Worm (Caenorhabditis elegans): ENCODE measurements around the gene F47E1.20.
A peak's percentile ranks its signal among the peaks of the same experiment; 100 is the strongest.

F47E1.20 gene

ce11 chrX:9069070-9069469 is 20.3 kb downstream of the F47E1.20 start:
- TF ChIP-seq nhr-102 (tag; optimal IDR thresholded peaks at IDR 0.05) (no peak), hif-1 (tag; optimal IDR thresholded peaks at IDR 0.05) (no peak), rbr-2 (tag; optimal IDR thresholded peaks at IDR 0.05) (no peak), daf-16 (GFP tag; optimal IDR thresholded peaks at IDR 0.05) (peak in 1 of 2 experiments; percentile 0), daf-16 (tag; optimal IDR thresholded peaks at IDR 0.05) (no peak), set-16 (GFP tag; IDR thresholded peaks at IDR 0.05) (no peak), hlh-11 (tag; optimal IDR thresholded peaks at IDR 0.05) (peak; percentile 0), unc-62 (GFP tag; optimal IDR thresholded peaks at IDR 0.05 in 1 of 2) (peak in 1 of 2 experiments; percentile 91), unc-62 (tag; optimal IDR thresholded peaks at IDR 0.05) (no peak)

ce11 chrX:9074497-9074896 is 25.7 kb downstream of the F47E1.20 start:
- TF ChIP-seq ama-1 (optimal IDR thresholded peaks at IDR 0.05) (no peak), dmd-8 (GFP tag; IDR thresholded peaks at IDR 0.05) (no peak), mxl-3 (GFP tag; optimal IDR thresholded peaks at IDR 0.05) (no peak), Y105C5A.15 (GFP tag; IDR thresholded peaks at IDR 0.05) (0 out of 2 replicates have a peak, but pooled peaks have one; percentile 59), unc-62 (GFP tag; optimal IDR thresholded peaks at IDR 0.05 in 1 of 2) (no peak), unc-62 (tag; optimal IDR thresholded peaks at IDR 0.05) (no peak), D1046.2 (GFP tag; IDR thresholded peaks at IDR 0.05) (no peak), mes-2 (tag; optimal IDR thresholded peaks at IDR 0.05; ENCODE audit: poor library complexity, severe bottlenecking) (peak; percentile 0), nhr-102 (tag; optimal IDR thresholded peaks at IDR 0.05) (no peak), saeg-2 (GFP tag; IDR thresholded peaks at IDR 0.05) (no peak), mep-1 (tag; optimal IDR thresholded peaks at IDR 0.05) (no peak), lir-3 (tag; optimal IDR thresholded peaks at IDR 0.05) (no peak), unc-130 (GFP tag; optimal IDR thresholded peaks at IDR 0.05) (no peak), mdt-29 (GFP tag; IDR thresholded peaks at IDR 0.05) (no peak), daf-16 (GFP tag; optimal IDR thresholded peaks at IDR 0.05) (no peak), daf-16 (tag; optimal IDR thresholded peaks at IDR 0.05) (peak; percentile 30), Y48G9A.11 (GFP tag; IDR thresholded peaks at IDR 0.05) (no peak), madf-9 (GFP tag; conservative IDR thresholded peaks at IDR 0.05) (0 out of 2 replicates have a peak, but pooled peaks have one; percentile 11), nhr-77 (tag; optimal IDR thresholded peaks at IDR 0.05) (no peak), dpl-1 (GFP tag; optimal IDR thresholded peaks at IDR 0.05) (no peak), nhr-6 (tag; optimal IDR thresholded peaks at IDR 0.05) (no peak), nhr-41 (GFP tag; IDR thresholded peaks at IDR 0.05) (no peak), dmd-6 (GFP tag; IDR thresholded peaks at IDR 0.05) (no peak)

ce11 chrX:9076886-9077285 is 28.1 kb downstream of the F47E1.20 start, which contains the start of gene F47E1.1:
F47E1.1 (plus strand) TSS chrX:9077186.
- TF ChIP-seq unc-130 (GFP tag; optimal IDR thresholded peaks at IDR 0.05) = no peak
- no peak for TF ChIP-seq lin-38 (GFP tag; IDR thresholded peaks at IDR 0.05)
- no peak for TF ChIP-seq dpl-1 (GFP tag; optimal IDR thresholded peaks at IDR 0.05)
- TF ChIP-seq F10B5.3 (tag; optimal IDR thresholded peaks at IDR 0.05) = no peak
- TF ChIP-seq ctbp-1 (GFP tag; IDR thresholded peaks at IDR 0.05) = no peak
- TF ChIP-seq ZK337.2 (GFP tag; IDR thresholded peaks at IDR 0.05) = no peak
- no peak for TF ChIP-seq mxl-2 (GFP tag; conservative IDR thresholded peaks at IDR 0.05)
- no peak for TF ChIP-seq zip-11 (GFP tag; IDR thresholded peaks at IDR 0.05)
- TF ChIP-seq tag-97 (GFP tag; IDR thresholded peaks at IDR 0.05) = no peak
- TF ChIP-seq egl-43 (GFP tag; IDR thresholded peaks at IDR 0.05) = no peak
- no peak for TF ChIP-seq mep-1 (tag; optimal IDR thresholded peaks at IDR 0.05)
- no peak for TF ChIP-seq mdt-29 (GFP tag; IDR thresholded peaks at IDR 0.05)
- no peak for TF ChIP-seq Y48G9A.11 (GFP tag; IDR thresholded peaks at IDR 0.05)
- TF ChIP-seq F44E2.7 (GFP tag; IDR thresholded peaks at IDR 0.05) = no peak
- TF ChIP-seq F26F4.8 (GFP tag; conservative IDR thresholded peaks at IDR 0.05) = no peak
- no peak for TF ChIP-seq aha-1 (tag)
- TF ChIP-seq snpc-1.2 (GFP tag; IDR thresholded peaks at IDR 0.05) = no peak
- no peak for TF ChIP-seq rbr-2 (tag; optimal IDR thresholded peaks at IDR 0.05)
- TF ChIP-seq aly-2 (tag; optimal IDR thresholded peaks at IDR 0.05) = no peak
